Worm (Caenorhabditis elegans) whole organism, midembryonic: ENCODE results near the gene C34C12.7.

ENCODE experiments used
- T22C8.4 ChIP-seq: fragments of 200-800 bp; sonication (Bioruptor generic); IDR thresholded peaks from 2 replicates; pipeline ENCODE4 v1.3.6; 2022; ENCODE audit warnings: missing genetic modification characterization, missing compliant biosample characterization
- cog-1 ChIP-seq: sonication (generic microtip); optimal IDR thresholded peaks from 2 replicates; lab custom pipeline; 2016; ENCODE audit warnings: missing genetic modification characterization, missing compliant biosample characterization
- flt-1 ChIP-seq: fragments of 200-800 bp; sonication (Bioruptor generic); IDR thresholded peaks from 2 replicates; pipeline ENCODE4 v1.3.6; 2022; ENCODE audit warnings: missing genetic modification characterization, missing compliant biosample characterization
- klf-2 ChIP-seq: fragments of 200-800 bp; sonication (Bioruptor generic); conservative IDR thresholded peaks from 2 replicates; pipeline ENCODE4 v1.3.6; 2022; ENCODE audit warnings: missing genetic modification reagents, missing genetic modification characterization, missing compliant biosample characterization
- med-1 ChIP-seq: sonication (generic microtip); optimal IDR thresholded peaks from 2 replicates; lab custom pipeline; 2017; ENCODE audit warnings: missing genetic modification characterization, mild to moderate bottlenecking, missing compliant biosample characterization, antibody characterized with exemption, missing genetic modification reagents; ENCODE audit not compliant: insufficient read depth
- ref-1 ChIP-seq: fragments of 200-800 bp; sonication (Bioruptor generic); conservative IDR thresholded peaks from 2 replicates; pipeline ENCODE4 v1.3.6; 2022; ENCODE audit warnings: missing genetic modification reagents, missing genetic modification characterization, missing compliant biosample characterization
- tab-1 ChIP-seq: fragments of 200-800 bp; sonication (Bioruptor generic); IDR thresholded peaks from 2 replicates; pipeline ENCODE4 v1.3.6; 2022; ENCODE audit warnings: missing genetic modification characterization, missing compliant biosample characterization
- ztf-23 ChIP-seq: fragments of 200-800 bp; sonication (Bioruptor generic); IDR thresholded peaks from 2 replicates; pipeline ENCODE4 v1.3.6; 2022; ENCODE audit warnings: missing genetic modification reagents, missing genetic modification characterization, missing compliant biosample characterization
- ztf-29 ChIP-seq: fragments of 200-800 bp; sonication (Bioruptor generic); IDR thresholded peaks from 2 replicates; pipeline ENCODE4 v1.3.6; 2022; ENCODE audit warnings: missing genetic modification reagents, missing genetic modification characterization, missing compliant biosample characterization

Gene C34C12.7

DNA sequence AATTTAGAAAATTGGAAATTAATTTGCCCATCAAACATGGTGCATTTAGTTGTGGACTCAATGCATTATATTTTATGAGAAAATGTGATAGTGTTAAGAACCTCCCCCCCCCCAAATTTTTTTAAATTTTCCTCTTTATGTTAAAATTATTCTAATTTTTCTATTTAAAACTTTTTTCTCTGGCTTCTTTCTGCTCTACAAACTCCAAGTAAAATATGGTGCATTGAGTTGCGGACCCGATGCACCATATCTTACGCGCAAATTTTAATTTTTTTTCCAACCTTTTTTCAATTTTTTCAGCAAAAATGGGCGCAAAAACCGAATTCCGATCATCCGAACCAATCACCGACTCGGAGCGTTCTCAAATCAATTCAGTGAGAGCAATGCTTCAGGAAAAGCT, 5.8 kb downstream of the C34C12.7 start, which contains the start of gene C34C12.6:
TSS of gene C34C12.6 (plus strand) at position 301 of the 400 bp plus-strand sequence.
- TF ChIP-seq ztf-23, result no peak
- no peak for TF ChIP-seq ztf-29 (GFP tag; lab: Robert Waterston, UW)
- TF ChIP-seq flt-1 (GFP tag; lab: Robert Waterston, UW), result no peak
- TF ChIP-seq tab-1 (GFP tag; lab: Robert Waterston, UW), result no peak
- TF ChIP-seq ref-1 (GFP tag; lab: Robert Waterston, UW), result no peak
- TF ChIP-seq med-1 (GFP tag; lab: Kevin White, UChicago), result no peak
- TF ChIP-seq klf-2, result no peak
- TF ChIP-seq cog-1 (tag; lab: Kevin White, UChicago), result no peak
- TF ChIP-seq T22C8.4 (GFP tag; lab: Robert Waterston, UW), result no peak

DNA sequence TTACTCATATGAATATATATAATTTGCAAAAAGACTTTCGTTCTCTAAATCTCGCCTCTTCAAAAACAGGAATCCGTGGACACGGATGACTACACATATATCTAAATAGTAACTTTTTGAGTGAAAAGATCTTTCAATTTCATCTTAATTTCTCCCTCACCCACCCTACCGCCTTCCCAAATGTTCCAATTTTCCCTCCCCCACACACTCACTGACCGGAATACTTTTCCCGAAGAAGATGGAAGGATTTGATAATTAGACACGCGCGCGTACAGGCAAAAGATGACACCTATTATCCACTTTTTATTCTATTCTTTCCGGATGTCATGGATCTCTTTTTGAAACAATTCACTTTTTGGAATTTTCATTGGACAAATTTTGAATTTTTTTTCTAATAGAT, 7.2 kb downstream of the C34C12.7 start:
- TF ChIP-seq ref-1 (GFP tag; lab: Robert Waterston, UW) (no peak), klf-2 (no peak), ztf-23 (no peak), med-1 (GFP tag; lab: Kevin White, UChicago) (no peak), ztf-29 (GFP tag; lab: Robert Waterston, UW) (no peak), cog-1 (tag; lab: Kevin White, UChicago) (no peak), T22C8.4 (GFP tag; lab: Robert Waterston, UW) (no peak), flt-1 (GFP tag; lab: Robert Waterston, UW) (no peak), tab-1 (GFP tag; lab: Robert Waterston, UW) (no peak)

- no peak for TF ChIP-seq ref-1 (GFP tag; lab: Robert Waterston, UW)
- TF ChIP-seq cog-1 (tag; lab: Kevin White, UChicago), result no peak
- no peak for TF ChIP-seq klf-2
- TF ChIP-seq T22C8.4 (GFP tag; lab: Robert Waterston, UW), result no peak
- no peak for TF ChIP-seq med-1 (GFP tag; lab: Kevin White, UChicago)
- TF ChIP-seq ztf-23, result no peak
- TF ChIP-seq tab-1 (GFP tag; lab: Robert Waterston, UW), result no peak
- no peak for TF ChIP-seq ztf-29 (GFP tag; lab: Robert Waterston, UW)
Measured at ce11 chrIII:3480236-3480635, 7.9 kb downstream of the C34C12.7 start.

DNA sequence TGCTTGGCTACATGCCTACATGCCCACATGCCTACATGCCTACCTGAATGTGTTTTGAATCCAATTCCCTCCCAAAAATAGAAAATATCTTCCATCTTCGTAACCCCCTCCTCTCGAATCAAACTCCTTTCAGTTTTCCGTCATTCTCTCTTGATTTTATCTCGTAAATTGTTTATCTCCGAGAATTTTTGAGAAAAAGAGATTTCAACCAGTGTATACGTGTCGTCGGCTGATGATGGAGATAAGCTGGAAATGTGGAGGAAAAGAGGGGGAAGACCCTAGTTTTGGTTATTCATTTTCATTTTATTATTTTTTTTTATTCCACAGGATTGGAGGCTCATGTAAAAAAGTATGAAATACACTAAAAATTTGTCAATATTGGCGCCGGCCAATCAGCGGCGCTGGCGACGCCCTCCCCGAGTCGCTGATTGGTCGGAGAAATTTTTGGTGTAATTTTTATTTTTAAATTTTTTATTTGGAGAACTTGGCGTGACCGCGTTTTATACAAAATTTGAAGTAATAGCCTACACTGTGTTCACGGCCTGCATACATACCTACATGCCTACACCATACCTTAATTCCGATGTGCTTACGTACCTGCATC, 9.2 kb downstream of the C34C12.7 start:
- no peak for TF ChIP-seq klf-2

DNA sequence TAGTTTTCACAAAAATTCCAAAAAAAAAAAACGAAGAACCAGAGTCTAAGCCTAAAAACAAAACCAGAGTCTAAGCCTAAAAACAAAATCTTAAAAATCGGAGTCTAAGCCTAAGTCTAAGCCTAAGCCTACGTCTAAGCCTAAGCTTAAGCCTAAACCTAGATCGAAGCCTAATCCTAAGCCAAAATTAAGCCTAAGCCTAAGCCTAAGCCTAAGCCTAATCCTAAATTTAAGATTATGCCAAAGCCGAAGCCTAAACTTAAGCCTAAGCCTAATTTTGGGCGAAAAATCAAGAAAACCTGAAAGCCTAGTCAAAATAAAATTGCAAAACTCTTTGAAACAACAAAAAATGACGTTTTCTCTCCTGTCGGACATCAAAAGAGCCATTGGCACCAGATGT, 10.8 kb downstream of the C34C12.7 start:
- TF ChIP-seq flt-1 (GFP tag; lab: Robert Waterston, UW), result no peak
- TF ChIP-seq cog-1 (tag; lab: Kevin White, UChicago), result no peak
- no peak for TF ChIP-seq ref-1 (GFP tag; lab: Robert Waterston, UW)

DNA sequence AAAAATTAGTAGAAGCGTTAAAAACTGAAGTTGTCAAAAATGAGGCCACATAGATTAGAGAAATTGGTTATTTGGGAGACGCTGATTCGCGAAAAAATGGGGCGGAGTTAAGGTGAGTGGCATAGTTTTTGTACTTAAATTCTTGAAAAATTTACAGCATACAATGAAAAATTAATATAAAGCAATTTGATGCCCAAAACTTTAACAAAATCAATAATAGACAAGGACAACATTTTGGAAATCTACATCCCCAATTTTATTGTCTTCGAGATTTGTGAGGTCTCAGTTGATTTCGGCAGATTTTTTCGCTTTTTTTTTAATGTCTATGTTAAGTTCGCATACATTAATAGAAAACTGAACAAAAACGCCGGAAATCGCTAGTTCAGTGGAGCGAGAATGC, 11.9 kb downstream of the C34C12.7 start:
- TF ChIP-seq cog-1 (tag; lab: Kevin White, UChicago) (peak; percentile 66), flt-1 (GFP tag; lab: Robert Waterston, UW) (0 out of 2 replicates have a peak, but pooled peaks have one; percentile 29), klf-2 (peak; percentile 56; the same call in 1 of the 2 replicates), med-1 (GFP tag; lab: Kevin White, UChicago) (no peak), tab-1 (GFP tag; lab: Robert Waterston, UW) (no peak), T22C8.4 (GFP tag; lab: Robert Waterston, UW) (no peak), ref-1 (GFP tag; lab: Robert Waterston, UW) (no peak), ztf-23 (no peak), ztf-29 (GFP tag; lab: Robert Waterston, UW) (no peak)

- no peak for TF ChIP-seq T22C8.4 (GFP tag; lab: Robert Waterston, UW)
- no peak for TF ChIP-seq flt-1 (GFP tag; lab: Robert Waterston, UW)
- no peak for TF ChIP-seq tab-1 (GFP tag; lab: Robert Waterston, UW)
- no peak for TF ChIP-seq ref-1 (GFP tag; lab: Robert Waterston, UW)
Measured at ce11 chrIII:3475497-3475896, 12.6 kb downstream of the C34C12.7 start, which contains the start of gene C34C12.9. TSS of gene C34C12.9 (minus strand) at chrIII:3475512.

ce11 chrIII:3475014-3475413, 13.1 kb downstream of the C34C12.7 start:
- TF ChIP-seq ref-1 (GFP tag; lab: Robert Waterston, UW), result no peak
- TF ChIP-seq cog-1 (tag; lab: Kevin White, UChicago), result no peak
- no peak for TF ChIP-seq tab-1 (GFP tag; lab: Robert Waterston, UW)
- TF ChIP-seq ztf-23, result no peak
- no peak for TF ChIP-seq med-1 (GFP tag; lab: Kevin White, UChicago)
- TF ChIP-seq ztf-29 (GFP tag; lab: Robert Waterston, UW), result no peak
- no peak for TF ChIP-seq T22C8.4 (GFP tag; lab: Robert Waterston, UW)
- no peak for TF ChIP-seq flt-1 (GFP tag; lab: Robert Waterston, UW)
- TF ChIP-seq klf-2, result no peak

DNA sequence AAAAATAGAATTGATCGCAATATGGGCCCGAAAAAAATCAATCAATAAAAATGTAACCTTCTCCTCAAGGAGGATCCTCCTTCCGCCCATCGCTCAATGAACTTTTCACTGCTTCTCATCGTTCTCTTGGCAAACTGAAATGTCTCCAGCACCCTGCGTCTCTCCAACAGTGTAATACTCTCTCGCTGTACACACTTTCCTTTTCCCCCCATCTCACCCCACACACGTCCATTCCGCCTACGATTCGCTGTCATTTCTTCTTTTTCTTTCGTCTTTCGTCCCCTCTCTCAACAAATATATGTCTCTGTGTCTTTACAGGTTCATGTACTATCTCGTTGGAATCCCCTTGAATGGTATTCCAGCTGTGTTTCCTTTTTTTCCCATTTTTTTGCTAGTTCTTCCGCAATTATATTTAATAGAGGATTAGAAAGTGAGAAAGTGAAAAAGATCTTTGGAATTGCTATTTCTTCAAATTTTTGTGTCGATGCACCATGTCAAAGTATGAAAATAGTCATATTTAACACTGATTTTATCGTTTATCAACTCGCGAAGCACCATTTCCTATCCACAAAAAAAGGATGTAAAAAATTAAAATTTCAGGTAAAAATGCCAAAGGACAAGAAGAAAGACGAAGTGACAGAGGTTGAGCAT, 16.6 kb downstream of the C34C12.7 start, which contains the start of gene rsu-1:
TSS of gene rsu-1 (plus strand) at position 601 of the 651 bp plus-strand sequence.
- TF ChIP-seq T22C8.4 (GFP tag; lab: Robert Waterston, UW), result peak; percentile 51
- peak; percentile 26 for TF ChIP-seq cog-1 (tag; lab: Kevin White, UChicago)
- TF ChIP-seq ref-1 (GFP tag; lab: Robert Waterston, UW), result no peak

DNA sequence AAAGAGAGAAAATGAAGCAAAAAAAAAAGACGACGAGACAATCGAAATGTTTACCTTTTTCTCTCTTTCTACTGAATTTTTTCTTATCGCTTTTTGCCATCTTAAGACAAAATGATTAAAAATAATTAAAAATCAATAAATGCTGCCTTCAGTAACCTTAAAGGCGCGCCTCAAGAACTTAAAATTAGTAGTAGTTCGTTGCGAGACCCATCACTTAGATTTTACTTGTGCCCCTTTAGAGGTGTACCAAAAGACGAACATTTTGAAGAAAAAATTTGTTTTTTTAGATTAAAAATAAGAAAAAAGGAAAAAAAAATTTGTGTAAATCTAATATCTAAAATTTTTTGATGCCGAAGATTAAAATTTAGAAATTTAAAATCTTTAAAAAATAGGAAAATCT, 17.2 kb downstream of the C34C12.7 start:
- TF ChIP-seq ref-1 (GFP tag; lab: Robert Waterston, UW), result no peak
- no peak for TF ChIP-seq T22C8.4 (GFP tag; lab: Robert Waterston, UW)
- TF ChIP-seq ztf-29 (GFP tag; lab: Robert Waterston, UW), result no peak
